Fruit fly (Drosophila melanogaster) whole organism, embryonic: ENCODE data around the gene CG32706.

Experiments used
- Adf1 ChIP-seq: fragments of 200-800 bp; sonication (Bioruptor generic); IDR thresholded peaks from 2 replicates; pipeline ENCODE4 v1.3.6; 2022; ENCODE audit warnings: missing biosample characterization, missing genetic modification characterization
- Aef1 ChIP-seq: fragments of 200-800 bp; sonication (Bioruptor generic); IDR thresholded peaks from 3 replicates; pipeline ENCODE4 v1.3.6; 2022; ENCODE audit warnings: missing biosample characterization, missing genetic modification characterization
- CG1024 ChIP-seq: fragments of 200-800 bp; sonication (Bioruptor generic); IDR thresholded peaks from 2 replicates; pipeline ENCODE4 v1.3.6; 2022; ENCODE audit warnings: missing biosample characterization, missing genetic modification characterization
- CG10979 ChIP-seq: fragments of 200-800 bp; sonication (Bioruptor generic); optimal IDR thresholded peaks from 2 replicates; lab custom pipeline; 2018; ENCODE audit warnings: missing biosample characterization, mild to moderate bottlenecking, missing genetic modification characterization, moderate library complexity
- CG12299 ChIP-seq: fragments of 200-800 bp; sonication (Bioruptor generic); optimal IDR thresholded peaks from 2 replicates; lab custom pipeline; 2018; ENCODE audit warnings: missing biosample characterization, mild to moderate bottlenecking, missing genetic modification characterization
- CG1233 ChIP-seq: fragments of 200-800 bp; sonication (Bioruptor generic); optimal IDR thresholded peaks from 4 replicates; lab custom pipeline; 2018; ENCODE audit warnings: missing biosample characterization, mild to moderate bottlenecking, missing genetic modification characterization
- CG15073 ChIP-seq: fragments of 200-800 bp; sonication (Bioruptor generic); optimal IDR thresholded peaks from 2 replicates; lab custom pipeline; 2016; ENCODE audit warnings: missing biosample characterization, missing genetic modification characterization
- CG1529 ChIP-seq: fragments of 200-800 bp; sonication (Bioruptor generic); optimal IDR thresholded peaks from 3 replicates; lab custom pipeline; 2018; ENCODE audit warnings: missing biosample characterization, missing genetic modification characterization
- CG17186 ChIP-seq: fragments of 200-800 bp; sonication (Bioruptor generic); optimal IDR thresholded peaks from 3 replicates; lab custom pipeline; 2017; ENCODE audit warnings: missing biosample characterization, missing genetic modification reagents, missing genetic modification characterization
- CG18599 ChIP-seq: fragments of 200-800 bp; sonication (Bioruptor generic); optimal IDR thresholded peaks from 3 replicates; lab custom pipeline; 2017; ENCODE audit warnings: missing biosample characterization, missing genetic modification characterization, mild to moderate bottlenecking, moderate library complexity, missing genetic modification reagents
- CG30431 ChIP-seq: fragments of 200-800 bp; sonication (Bioruptor generic); optimal IDR thresholded peaks from 2 replicates; lab custom pipeline; 2017; ENCODE audit warnings: missing biosample characterization, missing genetic modification characterization
- CG31224 ChIP-seq: fragments of 200-800 bp; sonication (Bioruptor generic); IDR thresholded peaks from 2 replicates; pipeline ENCODE4 v1.3.6; 2022; ENCODE audit warnings: missing biosample characterization, missing genetic modification characterization
- CG7745 ChIP-seq: fragments of 200-800 bp; sonication (Bioruptor generic); optimal IDR thresholded peaks from 2 replicates; lab custom pipeline; 2018; ENCODE audit warnings: missing biosample characterization, mild to moderate bottlenecking, missing genetic modification characterization, moderate library complexity
- CG8359 ChIP-seq: fragments of 200-800 bp; sonication (Bioruptor generic); optimal IDR thresholded peaks from 2 replicates; lab custom pipeline; 2017; ENCODE audit warnings: missing biosample characterization, mild to moderate bottlenecking, missing genetic modification characterization, borderline replicate concordance
- CG9215 ChIP-seq: fragments of 200-800 bp; sonication (Bioruptor generic); IDR thresholded peaks from 2 replicates; pipeline ENCODE4 v1.3.6; 2022; ENCODE audit warnings: missing biosample characterization, missing genetic modification characterization
- CG9437 ChIP-seq: fragments of 200-800 bp; sonication (Bioruptor generic); optimal IDR thresholded peaks from 2 replicates; lab custom pipeline; 2018; ENCODE audit warnings: missing biosample characterization, mild to moderate bottlenecking, missing genetic modification characterization
- CG9797 ChIP-seq: fragments of 200-800 bp; sonication (Bioruptor generic); optimal IDR thresholded peaks from 3 replicates; lab custom pipeline; 2018; ENCODE audit warnings: missing biosample characterization, mild to moderate bottlenecking, missing genetic modification characterization
- CTCF ChIP-seq: fragments of 200-800 bp; sonication (Bioruptor generic); optimal IDR thresholded peaks from 2 replicates; lab custom pipeline; 2017; ENCODE audit warnings: missing biosample characterization, mild to moderate bottlenecking, missing genetic modification characterization, moderate library complexity
- Chrac-16 ChIP-seq: fragments of 200-800 bp; sonication (Bioruptor generic); optimal IDR thresholded peaks from 3 replicates; lab custom pipeline; 2016; ENCODE audit warnings: missing biosample characterization, missing genetic modification characterization
- D ChIP-seq, 2 experiments: fragments of 200-800 bp in 1 of 2; fragments of >200 bp in 1 of 2; sonication (Bioruptor generic) in 1 of 2; optimal IDR thresholded peaks; 2 replicates in 1 of 2; 3 replicates in 1 of 2; lab custom pipeline; 2017; ENCODE audit warnings: mild to moderate bottlenecking in 1 of 2, missing biosample characterization in 1 of 2, missing genetic modification characterization in 1 of 2, missing genetic modification reagents in 1 of 2
- HmgZ ChIP-seq: fragments of 200-800 bp; sonication (Bioruptor generic); optimal IDR thresholded peaks from 2 replicates; lab custom pipeline; 2018; ENCODE audit warnings: missing biosample characterization, mild to moderate bottlenecking, missing genetic modification characterization
- Hr51 ChIP-seq, 2 experiments: fragments of 200-800 bp; sonication (Bioruptor generic); optimal IDR thresholded peaks; 2 replicates in 1 of 2; 3 replicates in 1 of 2; lab custom pipeline; 2016 to 2018; ENCODE audit warnings: missing biosample characterization in 2 of 2, missing genetic modification characterization in 2 of 2, mild to moderate bottlenecking in 1 of 2, moderate library complexity in 1 of 2
- Lhr ChIP-seq: fragments of 200-800 bp; sonication (Bioruptor generic); optimal IDR thresholded peaks from 3 replicates; lab custom pipeline; 2017; ENCODE audit warnings: mild to moderate bottlenecking, missing biosample characterization, missing genetic modification reagents, missing genetic modification characterization
- Mad ChIP-seq: fragments of 200-800 bp; sonication (Bioruptor generic); optimal IDR thresholded peaks from 2 replicates; lab custom pipeline; 2016; ENCODE audit warnings: missing biosample characterization, missing genetic modification characterization
- Med ChIP-seq: fragments of 200-800 bp; sonication (Bioruptor generic); peaks from one replicate; lab custom pipeline; 2016; ENCODE audit warnings: missing biosample characterization, missing genetic modification characterization, mild to moderate bottlenecking, inconsistent platforms, moderate library complexity
- Poxn ChIP-seq: fragments of 200-800 bp; sonication (Bioruptor generic); IDR thresholded peaks from 2 replicates; pipeline ENCODE4 v1.3.6; 2022; ENCODE audit warnings: missing biosample characterization, missing genetic modification characterization
- Rfx ChIP-seq: fragments of 200-800 bp; sonication (Bioruptor generic); IDR thresholded peaks from 2 replicates; pipeline ENCODE4 v1.3.6; 2022; ENCODE audit warnings: missing biosample characterization, missing genetic modification characterization
- abd-A ChIP-seq: fragments of 200-800 bp; sonication (Bioruptor generic); optimal IDR thresholded peaks from 3 replicates; lab custom pipeline; 2019; ENCODE audit warnings: missing biosample characterization, mild to moderate bottlenecking, missing genetic modification characterization, moderate library complexity
- bcd ChIP-seq: fragments of 200-800 bp; sonication (Bioruptor generic); optimal IDR thresholded peaks from 2 replicates; lab custom pipeline; 2017; ENCODE audit warnings: missing biosample characterization, mild to moderate bottlenecking, missing genetic modification characterization
- bsh ChIP-seq, 2 experiments: fragments of 200-800 bp; sonication (Bioruptor generic); optimal IDR thresholded peaks; 2 replicates each; lab custom pipeline; 2017 to 2018; ENCODE audit warnings: mild to moderate bottlenecking in 2 of 2, missing biosample characterization in 2 of 2, missing genetic modification characterization in 2 of 2, moderate library complexity in 1 of 2
- cato ChIP-seq: fragments of 200-800 bp; sonication (Bioruptor generic); optimal IDR thresholded peaks from 2 replicates; lab custom pipeline; 2016; ENCODE audit warnings: missing biosample characterization, missing genetic modification characterization, borderline replicate concordance
- chm ChIP-seq: fragments of 200-800 bp; sonication (Bioruptor generic); IDR thresholded peaks from 2 replicates; pipeline ENCODE4 v1.3.6; 2022; ENCODE audit warnings: missing biosample characterization, missing genetic modification characterization
- crol ChIP-seq: fragments of 200-800 bp; sonication (Bioruptor generic); IDR thresholded peaks from 2 replicates; pipeline ENCODE4 v1.3.6; 2022; ENCODE audit warnings: missing biosample characterization, missing genetic modification characterization
- cwo ChIP-seq: fragments of 200-800 bp; sonication (Bioruptor generic); optimal IDR thresholded peaks from 3 replicates; lab custom pipeline; 2017; ENCODE audit warnings: missing biosample characterization, missing genetic modification characterization, mild to moderate bottlenecking, moderate library complexity, missing genetic modification reagents
- dan ChIP-seq: fragments of 200-800 bp; sonication (Bioruptor generic); IDR thresholded peaks from 2 replicates; pipeline ENCODE4 v1.3.6; 2022; ENCODE audit warnings: missing biosample characterization, missing genetic modification characterization
- dmrt99B ChIP-seq: fragments of 200-800 bp; sonication (Bioruptor generic); optimal IDR thresholded peaks from 2 replicates; lab custom pipeline; 2018; ENCODE audit warnings: missing biosample characterization, mild to moderate bottlenecking, missing genetic modification characterization, moderate library complexity
- fd64A ChIP-seq: fragments of 200-800 bp; sonication (Bioruptor generic); optimal IDR thresholded peaks from 3 replicates; lab custom pipeline; 2018; ENCODE audit warnings: missing biosample characterization, mild to moderate bottlenecking, missing genetic modification characterization
- ftz-f1 ChIP-seq: fragments of 200-800 bp; sonication (Bioruptor generic); optimal IDR thresholded peaks from 2 replicates; lab custom pipeline; 2016; ENCODE audit warnings: missing biosample characterization, missing genetic modification characterization
- gfzf ChIP-seq: fragments of 200-800 bp; sonication (Bioruptor generic); optimal IDR thresholded peaks from 2 replicates; lab custom pipeline; 2016; ENCODE audit warnings: missing biosample characterization, mild to moderate bottlenecking, missing genetic modification characterization, moderate library complexity
- insv ChIP-seq, 2 experiments: fragments of 200-800 bp; sonication (Bioruptor generic); optimal IDR thresholded peaks; 3 replicates each; lab custom pipeline; 2016 to 2018; ENCODE audit warnings: missing biosample characterization in 2 of 2, missing genetic modification characterization in 2 of 2
- knrl ChIP-seq: fragments of 200-800 bp; sonication (Bioruptor generic); IDR thresholded peaks from 3 replicates; pipeline ENCODE4 v1.3.6; 2022; ENCODE audit warnings: missing biosample characterization, missing genetic modification characterization; ENCODE audit not compliant: partially characterized antibody
- lmd ChIP-seq: fragments of 200-800 bp; sonication (Bioruptor generic); IDR thresholded peaks from 2 replicates; pipeline ENCODE4 v1.3.6; 2022; ENCODE audit warnings: missing biosample characterization, missing genetic modification characterization
- nau ChIP-seq: fragments of 200-800 bp; sonication (Bioruptor generic); optimal IDR thresholded peaks from 3 replicates; lab custom pipeline; 2017; ENCODE audit warnings: missing biosample characterization, mild to moderate bottlenecking, missing genetic modification characterization, missing genetic modification reagents
- nmo ChIP-seq: fragments of 200-800 bp; sonication (Bioruptor generic); optimal IDR thresholded peaks from 2 replicates; lab custom pipeline; 2018; ENCODE audit warnings: missing biosample characterization, mild to moderate bottlenecking, missing genetic modification characterization, moderate library complexity
- peb ChIP-seq: fragments of 200-800 bp; sonication (Bioruptor generic); IDR thresholded peaks from 2 replicates; pipeline ENCODE4 v1.3.6; 2022; ENCODE audit warnings: missing biosample characterization, missing genetic modification characterization
- row ChIP-seq: fragments of 200-800 bp; sonication (Bioruptor generic); IDR thresholded peaks from 3 replicates; pipeline ENCODE4 v1.3.6; 2022; ENCODE audit warnings: missing biosample characterization, missing genetic modification characterization
- salm ChIP-seq: fragments of 200-800 bp; sonication (Bioruptor generic); optimal IDR thresholded peaks from 2 replicates; lab custom pipeline; 2018; ENCODE audit warnings: missing biosample characterization, mild to moderate bottlenecking, missing genetic modification characterization
- so ChIP-seq: fragments of 200-800 bp; sonication (Bioruptor generic); IDR thresholded peaks from 3 replicates; pipeline ENCODE4 v1.3.6; 2022; ENCODE audit warnings: missing biosample characterization, missing genetic modification characterization
- sob ChIP-seq: fragments of 200-800 bp; sonication (Bioruptor generic); IDR thresholded peaks from 2 replicates; pipeline ENCODE4 v1.3.6; 2022; ENCODE audit warnings: missing biosample characterization, missing genetic modification characterization
- vvl ChIP-seq: fragments of 200-800 bp; sonication (Bioruptor generic); IDR thresholded peaks from 2 replicates; pipeline ENCODE4 v1.3.6; 2022; ENCODE audit warnings: missing biosample characterization, missing genetic modification characterization
- z ChIP-seq: fragments of 200-800 bp; sonication (Bioruptor generic); IDR thresholded peaks from 3 replicates; pipeline ENCODE4 v1.3.6; 2022; ENCODE audit warnings: missing biosample characterization, missing genetic modification characterization

CG32706 gene

dm6 chrX:9122492-9122891 is 35.6 kb downstream of the CG32706 start (continued):
- peak; percentile 22; the same call in 2 of the 3 replicates for TF ChIP-seq row (GFP tag; lab: Robert Waterston, UW)
- TF ChIP-seq Aef1 (GFP tag; lab: Robert Waterston, UW), result no peak
- TF ChIP-seq Rfx (GFP tag; lab: Robert Waterston, UW), result no peak
- TF ChIP-seq Mad (GFP tag; lab: Kevin White, UChicago), result no peak
- TF ChIP-seq HmgZ (tag; lab: Kevin White, UChicago), result no peak
- TF ChIP-seq salm (tag; lab: Kevin White, UChicago), result no peak
- no peak for TF ChIP-seq nmo
- TF ChIP-seq Hr51 (GFP tag; optimal IDR thresholded peaks at IDR 0.05; lab: Kevin White, UChicago), result no peak
- no peak for TF ChIP-seq CG10979
- TF ChIP-seq cwo (GFP tag; lab: Kevin White, UChicago), result no peak
- TF ChIP-seq gfzf (GFP tag; lab: Kevin White, UChicago), result no peak
- TF ChIP-seq sob (GFP tag; lab: Robert Waterston, UW), result 0 out of 2 replicates have a peak, but pooled peaks have one; percentile 8
- TF ChIP-seq ftz-f1 (GFP tag; lab: Kevin White, UChicago), result no peak
- peak; percentile 67 for TF ChIP-seq abd-A (tag; lab: Kevin White, UChicago)
- no peak for TF ChIP-seq bsh (GFP tag; optimal IDR thresholded peaks at IDR 0.05; lab: Kevin White, UChicago)
- TF ChIP-seq CG9437, result no peak
- TF ChIP-seq Med (GFP tag; lab: Kevin White, UChicago), result peak; percentile 51
- no peak for TF ChIP-seq CG12299
- no peak for TF ChIP-seq CG9215
- no peak for TF ChIP-seq Poxn (GFP tag; lab: Robert Waterston, UW)
- no peak for TF ChIP-seq chm (GFP tag; lab: Robert Waterston, UW)
- no peak for TF ChIP-seq CG9797 (GFP tag; lab: Kevin White, UChicago)
- TF ChIP-seq CG15073 (GFP tag; lab: Kevin White, UChicago), result no peak
- TF ChIP-seq z (GFP tag; lab: Robert Waterston, UW), result peak; percentile 47; the same call in 1 of the 3 replicates
- peak; percentile 62 for TF ChIP-seq nau (GFP tag; lab: Kevin White, UChicago)
- no peak for TF ChIP-seq lmd (GFP tag; lab: Robert Waterston, UW)
- no peak for TF ChIP-seq CG7745 (tag; lab: Kevin White, UChicago)
- no peak for TF ChIP-seq CG17186 (GFP tag; lab: Kevin White, UChicago)
- no peak for TF ChIP-seq vvl (GFP tag; lab: Robert Waterston, UW)
- no peak for TF ChIP-seq CG1024 (GFP tag; lab: Robert Waterston, UW)
- TF ChIP-seq CG31224 (GFP tag; lab: Robert Waterston, UW), result no peak
- no peak for TF ChIP-seq fd64A
- peak; percentile 88 for TF ChIP-seq crol (GFP tag; lab: Robert Waterston, UW)
- TF ChIP-seq knrl (GFP tag; lab: Robert Waterston, UW), result no peak
- TF ChIP-seq dmrt99B (tag; lab: Kevin White, UChicago), result no peak
- TF ChIP-seq peb (GFP tag; lab: Robert Waterston, UW), result no peak
- TF ChIP-seq CTCF (GFP tag; lab: Kevin White, UChicago), result no peak
- TF ChIP-seq bcd (GFP tag; lab: Kevin White, UChicago), result no peak
- no peak for TF ChIP-seq Adf1 (GFP tag; lab: Robert Waterston, UW)
- no peak for TF ChIP-seq CG1233 (GFP tag; lab: Kevin White, UChicago)
- TF ChIP-seq so (GFP tag; lab: Robert Waterston, UW), result no peak
- TF ChIP-seq insv (GFP tag; optimal IDR thresholded peaks at IDR 0.05; lab: Kevin White, UChicago), result no peak
- TF ChIP-seq cato (GFP tag; lab: Kevin White, UChicago), result no peak
- no peak for TF ChIP-seq CG1529 (GFP tag; lab: Kevin White, UChicago)
- no peak for TF ChIP-seq dan (GFP tag; lab: Robert Waterston, UW)
- TF ChIP-seq CG18599, result peak; percentile 14
- no peak for TF ChIP-seq CG8359 (GFP tag; lab: Kevin White, UChicago)
- TF ChIP-seq Lhr (GFP tag; lab: Kevin White, UChicago), result no peak
- TF ChIP-seq CG30431 (GFP tag; lab: Kevin White, UChicago), result no peak
- TF ChIP-seq D (optimal IDR thresholded peaks at IDR 0.05; lab: Kevin White, UChicago), result no peak
- no peak for TF ChIP-seq D (GFP tag; optimal IDR thresholded peaks at IDR 0.05; lab: Kevin White, UChicago)
- no peak for TF ChIP-seq Chrac-16 (GFP tag; lab: Kevin White, UChicago)
